In genomic region chrII:7392052-7392694, ce11 we compare ENCODE assay signal across 8 worm cellular contexts.
TF ChIP-seq lines count a peak whose summit lies in the region.

No protein-coding gene starts in this region.

TF ChIP-seq in whole organism, L1 larva, 84 proteins besides CTCF, POLR2A, EP300 and RAD21 (continues in another document):
- no peak for TF ChIP-seq irx-1 (tag; optimal IDR thresholded peaks at IDR 0.05; lab: Kevin White, UChicago)
- TF ChIP-seq nhr-71 (tag; optimal IDR thresholded peaks at IDR 0.05; lab: Kevin White, UChicago): peak; percentile 77
- peak in 1 of 2 experiments; percentile 42 for TF ChIP-seq mdl-1 (tag; optimal IDR thresholded peaks at IDR 0.05; lab: Kevin White, UChicago)
- no peak for TF ChIP-seq fkh-4 (tag; optimal IDR thresholded peaks at IDR 0.05; lab: Kevin White, UChicago; ENCODE audit: borderline replicate concordance)
- TF ChIP-seq skn-1 (tag; optimal IDR thresholded peaks at IDR 0.05; lab: Kevin White, UChicago): peak; percentile 76
- TF ChIP-seq lir-3 (tag; optimal IDR thresholded peaks at IDR 0.05; lab: Kevin White, UChicago; ENCODE audit: poor library complexity): no peak
- TF ChIP-seq fkh-10 (GFP tag; optimal IDR thresholded peaks at IDR 0.05; lab: Kevin White, UChicago): no peak
- TF ChIP-seq zag-1 (tag; optimal IDR thresholded peaks at IDR 0.05; lab: Kevin White, UChicago): no peak
- no peak for TF ChIP-seq dsc-1 (tag; optimal IDR thresholded peaks at IDR 0.05; lab: Kevin White, UChicago)
- no peak for TF ChIP-seq unc-30 (tag; optimal IDR thresholded peaks at IDR 0.05; lab: Kevin White, UChicago)
- TF ChIP-seq pqm-1 (tag; optimal IDR thresholded peaks at IDR 0.05; lab: Kevin White, UChicago): no peak

TF ChIP-seq in whole organism, L2 larva, 48 proteins besides CTCF, POLR2A, EP300 and RAD21 (continues in another document):
- TF ChIP-seq lin-11 (tag; optimal IDR thresholded peaks at IDR 0.05; lab: Kevin White, UChicago) (no peak), nhr-129 (tag; optimal IDR thresholded peaks at IDR 0.05; lab: Kevin White, UChicago) (peak; percentile 97), ama-1 (optimal IDR thresholded peaks at IDR 0.05; lab: Kevin White, UChicago) (no peak), unc-62 (GFP tag; optimal IDR thresholded peaks at IDR 0.05; lab: Kevin White, UChicago) (no peak), mab-5 (tag; optimal IDR thresholded peaks at IDR 0.05; lab: Kevin White, UChicago) (no peak), fos-1 (tag; optimal IDR thresholded peaks at IDR 0.05; lab: Kevin White, UChicago) (peak; percentile 85), gmeb-1 (tag; optimal IDR thresholded peaks at IDR 0.05; lab: Kevin White, UChicago) (peak; percentile 20), egl-27 (tag; optimal IDR thresholded peaks at IDR 0.05; lab: Kevin White, UChicago) (no peak), sma-9 (GFP tag; optimal IDR thresholded peaks at IDR 0.05; lab: Kevin White, UChicago) (peak; percentile 89), sma-9 (tag; optimal IDR thresholded peaks at IDR 0.05; lab: Kevin White, UChicago) (no peak), mdl-1 (tag; optimal IDR thresholded peaks at IDR 0.05; lab: Kevin White, UChicago) (no peak), mbf-1 (tag; optimal IDR thresholded peaks at IDR 0.05; lab: Kevin White, UChicago) (no peak)

TF ChIP-seq in whole organism, L3 larva, 47 proteins besides CTCF, POLR2A, EP300 and RAD21 (continues in another document):
- TF ChIP-seq nhr-11 (tag; optimal IDR thresholded peaks at IDR 0.05; lab: Kevin White, UChicago): no peak
- no peak for TF ChIP-seq tbx-2 (tag; optimal IDR thresholded peaks at IDR 0.05; lab: Kevin White, UChicago)
- TF ChIP-seq hmg-11 (tag; optimal IDR thresholded peaks at IDR 0.05; lab: Kevin White, UChicago): peak; percentile 87
- TF ChIP-seq nhr-28 (tag; optimal IDR thresholded peaks at IDR 0.05; lab: Kevin White, UChicago): no peak
- TF ChIP-seq lin-15B (tag; optimal IDR thresholded peaks at IDR 0.05; lab: Kevin White, UChicago): peak; percentile 43
- TF ChIP-seq nhr-43 (tag; optimal IDR thresholded peaks at IDR 0.05; lab: Kevin White, UChicago; ENCODE audit: poor library complexity, severe bottlenecking): peak; percentile 6
- peak; percentile 54 for TF ChIP-seq nhr-23 (tag; optimal IDR thresholded peaks at IDR 0.05; lab: Kevin White, UChicago)
- peak; percentile 42 for TF ChIP-seq fos-1 (tag; optimal IDR thresholded peaks at IDR 0.05; lab: Kevin White, UChicago)
- no peak for TF ChIP-seq egl-27 (tag; optimal IDR thresholded peaks at IDR 0.05; lab: Kevin White, UChicago)
- TF ChIP-seq mdl-1 (tag; optimal IDR thresholded peaks at IDR 0.05; lab: Kevin White, UChicago): no peak
- no peak for TF ChIP-seq ama-1 (optimal IDR thresholded peaks at IDR 0.05; lab: Kevin White, UChicago)
- no peak for TF ChIP-seq eor-1 (tag; optimal IDR thresholded peaks at IDR 0.05; lab: Kevin White, UChicago)

TF ChIP-seq in whole organism, L4 larva, 104 proteins besides CTCF, POLR2A, EP300 and RAD21 (continues in another document):
- TF ChIP-seq nhr-41 (GFP tag; IDR thresholded peaks at IDR 0.05; lab: Robert Waterston, UW) (peak; percentile 67; the same call in 1 of the 2 replicates), dve-1 (tag; optimal IDR thresholded peaks at IDR 0.05; lab: Kevin White, UChicago; ENCODE audit: insufficient read depth) (peak; percentile 72), R02D3.7 (tag; optimal IDR thresholded peaks at IDR 0.05; lab: Kevin White, UChicago) (no peak), ama-1 (optimal IDR thresholded peaks at IDR 0.05; lab: Kevin White, UChicago) (peak; percentile 36), dmd-6 (GFP tag; IDR thresholded peaks at IDR 0.05; lab: Robert Waterston, UW) (peak; percentile 83), gei-8 (GFP tag; optimal IDR thresholded peaks at IDR 0.05; lab: Kevin White, UChicago) (no peak), lsy-2 (tag; optimal IDR thresholded peaks at IDR 0.05; lab: Kevin White, UChicago) (peak; percentile 55 to 63), spr-3 (GFP tag; optimal IDR thresholded peaks at IDR 0.05; lab: Kevin White, UChicago) (no peak), rbr-2 (tag; optimal IDR thresholded peaks at IDR 0.05; lab: Kevin White, UChicago) (peak; percentile 44), zip-11 (GFP tag; IDR thresholded peaks at IDR 0.05; lab: Robert Waterston, UW) (no peak), nhr-77 (tag; optimal IDR thresholded peaks at IDR 0.05; lab: Kevin White, UChicago) (peak; percentile 28)

TF ChIP-seq in whole organism, early embryonic, 17 proteins besides CTCF, POLR2A, EP300 and RAD21:
- TF ChIP-seq ceh-36 (tag; optimal IDR thresholded peaks at IDR 0.05; lab: Kevin White, UChicago): no peak
- TF ChIP-seq sea-1 (GFP tag; conservative IDR thresholded peaks at IDR 0.05; lab: Robert Waterston, UW): no peak
- no peak for TF ChIP-seq ets-7 (tag; optimal IDR thresholded peaks at IDR 0.05; lab: Kevin White, UChicago)
- peak; percentile 50 for TF ChIP-seq F13C5.2 (tag; optimal IDR thresholded peaks at IDR 0.05; lab: Kevin White, UChicago)

TF ChIP-seq in whole organism, late embryonic, 69 proteins besides CTCF, POLR2A, EP300 and RAD21 (continues in another document):
- TF ChIP-seq pros-1 (tag; optimal IDR thresholded peaks at IDR 0.05; lab: Kevin White, UChicago) (no peak), ceh-19 (GFP tag; optimal IDR thresholded peaks at IDR 0.05; lab: Kevin White, UChicago) (no peak), gmeb-2 (tag; optimal IDR thresholded peaks at IDR 0.05; lab: Kevin White, UChicago) (no peak), dve-1 (tag; optimal IDR thresholded peaks at IDR 0.05; lab: Kevin White, UChicago) (peak; percentile 31), tbx-2 (tag; optimal IDR thresholded peaks at IDR 0.05; lab: Kevin White, UChicago) (peak; percentile 18), ceh-34 (tag; optimal IDR thresholded peaks at IDR 0.05; lab: Kevin White, UChicago) (peak; percentile 20), ref-2 (tag; optimal IDR thresholded peaks at IDR 0.05; lab: Kevin White, UChicago) (no peak), ceh-24 (tag; optimal IDR thresholded peaks at IDR 0.05; lab: Kevin White, UChicago) (no peak), unc-55 (GFP tag; optimal IDR thresholded peaks at IDR 0.05; lab: Kevin White, UChicago) (peak; percentile 32), che-1 (tag; optimal IDR thresholded peaks at IDR 0.05; lab: Kevin White, UChicago) (no peak), ceh-31 (tag; optimal IDR thresholded peaks at IDR 0.05; lab: Kevin White, UChicago) (peak; percentile 31), zip-5 (tag; optimal IDR thresholded peaks at IDR 0.05; lab: Kevin White, UChicago) (no peak), mec-3 (tag; optimal IDR thresholded peaks at IDR 0.05; lab: Kevin White, UChicago; ENCODE audit: borderline replicate concordance) (no peak), unc-42 (tag; optimal IDR thresholded peaks at IDR 0.05; lab: Kevin White, UChicago) (no peak), nfya-1 (tag; optimal IDR thresholded peaks at IDR 0.05; lab: Kevin White, UChicago) (peak; percentile 4), ceh-18 (tag; optimal IDR thresholded peaks at IDR 0.05; lab: Kevin White, UChicago) (peak; percentile 3)

TF ChIP-seq in whole organism, mixed stage, embryonic, 35 proteins besides CTCF, POLR2A, EP300 and RAD21:
- TF ChIP-seq lsy-2 (tag; optimal IDR thresholded peaks at IDR 0.05; lab: Kevin White, UChicago): peak; percentile 6
- TF ChIP-seq nhr-28 (tag; optimal IDR thresholded peaks at IDR 0.05; lab: Kevin White, UChicago): no peak
- peak; percentile 22 for TF ChIP-seq mep-1 (tag; optimal IDR thresholded peaks at IDR 0.05; lab: Kevin White, UChicago)
- peak; percentile 14 for TF ChIP-seq unc-62 (GFP tag; optimal IDR thresholded peaks at IDR 0.05; lab: Kevin White, UChicago)
- TF ChIP-seq nhr-76 (tag; optimal IDR thresholded peaks at IDR 0.05; lab: Kevin White, UChicago): no peak

TF ChIP-seq in whole organism, young adult, 124 proteins besides CTCF, POLR2A, EP300 and RAD21 (continues in another document):
- TF ChIP-seq lin-40 (tag; optimal IDR thresholded peaks at IDR 0.05; lab: Kevin White, UChicago) (peak; percentile 28), F55B11.4 (tag; optimal IDR thresholded peaks at IDR 0.05; lab: Kevin White, UChicago; ENCODE audit: borderline replicate concordance, insufficient read depth) (no peak), B0019.2 (GFP tag; conservative IDR thresholded peaks at IDR 0.05; lab: Robert Waterston, UW) (no peak), ccch-3 (GFP tag; optimal IDR thresholded peaks at IDR 0.05; lab: Kevin White, UChicago) (no peak), rcor-1 (GFP tag; IDR thresholded peaks at IDR 0.05; lab: Robert Waterston, UW) (no peak), hmg-1.2 (GFP tag; IDR thresholded peaks at IDR 0.05; lab: Robert Waterston, UW) (peak; percentile 64; the same call in 1 of the 2 replicates), ztf-22 (GFP tag; optimal IDR thresholded peaks at IDR 0.05; lab: Kevin White, UChicago) (no peak), mxl-1 (tag; optimal IDR thresholded peaks at IDR 0.05; lab: Kevin White, UChicago) (no peak), tlf-1 (GFP tag; optimal IDR thresholded peaks at IDR 0.05; lab: Kevin White, UChicago) (no peak), hlh-12 (tag; optimal IDR thresholded peaks at IDR 0.05; lab: Kevin White, UChicago) (no peak), lin-35 (GFP tag; optimal IDR thresholded peaks at IDR 0.05; lab: Kevin White, UChicago) (no peak), F49E8.2 (tag; optimal IDR thresholded peaks at IDR 0.05; lab: Kevin White, UChicago; ENCODE audit: insufficient read depth) (no peak), Y53F4B.3 (GFP tag; IDR thresholded peaks at IDR 0.05; lab: Robert Waterston, UW) (no peak), nhr-90 (tag; optimal IDR thresholded peaks at IDR 0.05; lab: Kevin White, UChicago) (peak; percentile 9), lag-1 (GFP tag; IDR thresholded peaks at IDR 0.05; lab: Robert Waterston, UW) (no peak), pbrm-1 (GFP tag; IDR thresholded peaks at IDR 0.05; lab: Robert Waterston, UW) (peak; percentile 39; the same call in 1 of the 2 replicates), K11D2.4 (GFP tag; IDR thresholded peaks at IDR 0.05; lab: Robert Waterston, UW) (no peak), Y67H2A.10 (GFP tag; conservative IDR thresholded peaks at IDR 0.05; lab: Robert Waterston, UW) (no peak), attf-3 (GFP tag; conservative IDR thresholded peaks at IDR 0.05; lab: Robert Waterston, UW) (no peak), nhr-179 (tag; optimal IDR thresholded peaks at IDR 0.05; lab: Kevin White, UChicago) (no peak), sdz-38 (tag; optimal IDR thresholded peaks at IDR 0.05; lab: Kevin White, UChicago) (no peak), B0336.3 (GFP tag; IDR thresholded peaks at IDR 0.05; lab: Robert Waterston, UW) (peak; percentile 65; the same call in 1 of the 2 replicates), F22D6.2 (tag; optimal IDR thresholded peaks at IDR 0.05; lab: Kevin White, UChicago) (no peak), nhr-27 (tag; optimal IDR thresholded peaks at IDR 0.05; lab: Kevin White, UChicago) (no peak), let-607 (tag; optimal IDR thresholded peaks at IDR 0.05; lab: Kevin White, UChicago) (no peak), D2030.7 (GFP tag; IDR thresholded peaks at IDR 0.05; lab: Robert Waterston, UW) (no peak), athp-1 (tag; optimal IDR thresholded peaks at IDR 0.05; lab: Kevin White, UChicago) (no peak), unc-130 (GFP tag; optimal IDR thresholded peaks at IDR 0.05; lab: Kevin White, UChicago) (no peak), mcd-1 (GFP tag; IDR thresholded peaks at IDR 0.05; lab: Robert Waterston, UW) (peak; percentile 35; the same call in 1 of the 2 replicates)
